Fruit fly (Drosophila melanogaster): ENCODE results near the gene Agpat2.

DNA sequence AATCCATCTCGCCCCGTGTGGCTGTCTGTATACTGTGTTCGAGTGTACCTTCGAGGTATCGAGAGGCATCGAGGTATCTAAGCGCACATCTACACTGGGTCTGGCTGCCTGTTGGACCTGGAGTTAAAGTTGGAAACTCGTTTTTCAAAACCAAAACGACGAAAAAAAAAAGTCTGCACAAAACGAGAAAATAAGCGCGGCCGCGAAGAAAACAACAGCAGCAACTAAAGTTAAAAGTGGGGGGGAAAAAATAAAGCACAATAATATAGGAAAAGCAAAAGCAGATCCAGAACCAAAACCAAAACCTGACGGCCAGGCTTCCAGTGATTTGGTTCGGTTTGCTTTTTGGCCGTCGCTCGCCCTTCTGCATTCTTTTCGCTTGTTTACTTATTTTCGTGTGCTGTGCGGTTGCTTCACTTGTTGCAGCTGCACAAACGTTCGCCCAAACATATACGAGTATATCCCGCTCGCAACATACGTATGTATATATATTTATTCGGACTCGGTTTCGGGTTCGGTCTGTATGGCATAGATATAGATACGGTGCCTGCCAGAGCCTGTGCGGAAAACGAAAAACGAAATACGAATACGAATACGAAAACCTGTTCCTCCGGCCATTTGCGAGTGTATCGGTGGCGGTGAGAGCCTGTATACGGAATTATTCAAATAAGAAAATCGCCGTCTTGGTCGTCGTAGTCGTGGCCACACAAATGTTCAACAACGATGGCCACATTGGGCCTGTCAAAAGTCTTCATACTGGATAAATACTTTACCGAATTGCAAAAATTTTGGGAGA is 15.3 kb upstream of the Agpat2 start:
- TF ChIP-seq cnc (optimal IDR thresholded peaks at IDR 0.05) (no peak), Clk (GFP tag; optimal IDR thresholded peaks at IDR 0.05) (no peak), Crg-1 (GFP tag; optimal IDR thresholded peaks at IDR 0.05) (no peak), CG14711 (tag; optimal IDR thresholded peaks at IDR 0.05) (no peak), ovo (GFP tag; optimal IDR thresholded peaks at IDR 0.05) (no peak), bab1 (GFP tag; optimal IDR thresholded peaks at IDR 0.05) (no peak)
